Fruit fly (Drosophila melanogaster) whole organism, embryonic: ENCODE data around the gene CG13299.

Experiments used
- Antp ChIP-seq: fragments of 200-800 bp; sonication (Bioruptor generic); optimal IDR thresholded peaks from 3 replicates; lab custom pipeline; 2016; ENCODE audit warnings: missing biosample characterization, missing genetic modification characterization
- Bgb ChIP-seq: fragments of 200-800 bp; sonication (Bioruptor generic); IDR thresholded peaks from 2 replicates; pipeline ENCODE4 v1.3.6; 2022; ENCODE audit warnings: missing biosample characterization, missing genetic modification characterization; ENCODE audit not compliant: partially characterized antibody
- CG12219 ChIP-seq: fragments of 200-800 bp; sonication (Bioruptor generic); optimal IDR thresholded peaks from 3 replicates; lab custom pipeline; 2018; ENCODE audit warnings: missing biosample characterization, mild to moderate bottlenecking, missing genetic modification characterization
- CG13775 ChIP-seq: fragments of 200-800 bp; sonication (Bioruptor generic); optimal IDR thresholded peaks from 3 replicates; lab custom pipeline; 2017; ENCODE audit warnings: missing biosample characterization, mild to moderate bottlenecking, missing genetic modification characterization
- CG15073 ChIP-seq: fragments of 200-800 bp; sonication (Bioruptor generic); optimal IDR thresholded peaks from 2 replicates; lab custom pipeline; 2016; ENCODE audit warnings: missing biosample characterization, missing genetic modification characterization
- CG17186 ChIP-seq: fragments of 200-800 bp; sonication (Bioruptor generic); optimal IDR thresholded peaks from 3 replicates; lab custom pipeline; 2017; ENCODE audit warnings: missing biosample characterization, missing genetic modification reagents, missing genetic modification characterization
- CG17829 ChIP-seq: fragments of 200-800 bp; optimal IDR thresholded peaks from 2 replicates; lab custom pipeline; 2019; ENCODE audit warnings: missing biosample characterization, mild to moderate bottlenecking, missing genetic modification characterization, moderate library complexity
- CG31224 ChIP-seq: fragments of 200-800 bp; sonication (Bioruptor generic); IDR thresholded peaks from 2 replicates; pipeline ENCODE4 v1.3.6; 2022; ENCODE audit warnings: missing biosample characterization, missing genetic modification characterization
- CG31365 ChIP-seq: fragments of 200-800 bp; sonication (Bioruptor generic); optimal IDR thresholded peaks from 2 replicates; lab custom pipeline; 2018; ENCODE audit warnings: missing biosample characterization, mild to moderate bottlenecking, missing genetic modification characterization
- CG32532 ChIP-seq: fragments of 200-800 bp; sonication (Bioruptor generic); IDR thresholded peaks from 2 replicates; pipeline ENCODE4 v1.3.6; 2022; ENCODE audit warnings: missing biosample characterization, missing genetic modification characterization
- CG33557 ChIP-seq: fragments of 200-800 bp; sonication (Bioruptor generic); optimal IDR thresholded peaks from 2 replicates; lab custom pipeline; 2019; ENCODE audit warnings: missing biosample characterization, mild to moderate bottlenecking, missing genetic modification characterization, moderate library complexity
- CG6272 ChIP-seq: fragments of 200-800 bp; sonication (Bioruptor generic); IDR thresholded peaks from 2 replicates; pipeline ENCODE4 v1.3.6; 2022; ENCODE audit warnings: missing biosample characterization, missing genetic modification characterization
- CG6854 ChIP-seq: fragments of 200-800 bp; sonication (Bioruptor generic); optimal IDR thresholded peaks from 3 replicates; lab custom pipeline; 2017; ENCODE audit warnings: missing biosample characterization, mild to moderate bottlenecking, missing genetic modification characterization
- CG7745 ChIP-seq: fragments of 200-800 bp; sonication (Bioruptor generic); optimal IDR thresholded peaks from 2 replicates; lab custom pipeline; 2018; ENCODE audit warnings: missing biosample characterization, mild to moderate bottlenecking, missing genetic modification characterization, moderate library complexity
- D19B ChIP-seq: fragments of 200-800 bp; sonication (Bioruptor generic); optimal IDR thresholded peaks from 2 replicates; lab custom pipeline; 2017; ENCODE audit warnings: missing biosample characterization, mild to moderate bottlenecking, missing genetic modification characterization
- HmgZ ChIP-seq: fragments of 200-800 bp; sonication (Bioruptor generic); optimal IDR thresholded peaks from 2 replicates; lab custom pipeline; 2018; ENCODE audit warnings: missing biosample characterization, mild to moderate bottlenecking, missing genetic modification characterization
- Hmr ChIP-seq: fragments of 200-800 bp; sonication (Bioruptor generic); optimal IDR thresholded peaks from 3 replicates; lab custom pipeline; 2017; ENCODE audit warnings: mild to moderate bottlenecking, missing biosample characterization, missing genetic modification reagents, missing genetic modification characterization
- Hmx ChIP-seq: fragments of 200-800 bp; sonication (Bioruptor generic); optimal IDR thresholded peaks from 2 replicates; lab custom pipeline; 2016; ENCODE audit warnings: missing biosample characterization, missing genetic modification characterization
- Hr78 ChIP-seq, 2 experiments: fragments of 200-800 bp in 1 of 2; fragments of >200 bp in 1 of 2; sonication (Bioruptor generic) in 1 of 2; optimal IDR thresholded peaks; 2 replicates each; lab custom pipeline; 2017 to 2019; ENCODE audit warnings: missing biosample characterization in 2 of 2, missing genetic modification characterization in 2 of 2, mild to moderate bottlenecking in 1 of 2, moderate library complexity in 1 of 2
- Jarid2 ChIP-seq: fragments of 200-800 bp; sonication (Bioruptor generic); optimal IDR thresholded peaks from 3 replicates; lab custom pipeline; 2017; ENCODE audit warnings: mild to moderate bottlenecking, missing biosample characterization, missing genetic modification reagents, missing genetic modification characterization
- Max ChIP-seq: fragments of 200-800 bp; sonication (Bioruptor generic); optimal IDR thresholded peaks from 2 replicates; lab custom pipeline; 2016; ENCODE audit warnings: missing biosample characterization, mild to moderate bottlenecking, missing genetic modification characterization
- NFAT ChIP-seq: fragments of 200-800 bp; sonication (Bioruptor generic); IDR thresholded peaks from 2 replicates; pipeline ENCODE4 v1.3.6; 2022; ENCODE audit warnings: missing biosample characterization, missing genetic modification characterization
- Nf-YB ChIP-seq: fragments of 200-800 bp; sonication (Bioruptor generic); optimal IDR thresholded peaks from 3 replicates; lab custom pipeline; 2019; ENCODE audit warnings: missing biosample characterization, mild to moderate bottlenecking, missing genetic modification characterization, moderate library complexity
- Pdp1 ChIP-seq, 2 experiments: fragments of 200-800 bp; sonication (Bioruptor generic); optimal IDR thresholded peaks; 3 replicates each; lab custom pipeline; 2016; ENCODE audit warnings: missing biosample characterization in 2 of 2, missing genetic modification characterization in 2 of 2, mild to moderate bottlenecking in 1 of 2, moderate library complexity in 1 of 2
- Rx ChIP-seq: fragments of 200-800 bp; sonication (Bioruptor generic); IDR thresholded peaks from 2 replicates; pipeline ENCODE4 v1.3.6; 2022; ENCODE audit warnings: missing biosample characterization, missing genetic modification characterization
- Sry-δ ChIP-seq: fragments of 200-800 bp; sonication (Bioruptor generic); optimal IDR thresholded peaks from 2 replicates; lab custom pipeline; 2016; ENCODE audit warnings: missing biosample characterization, missing genetic modification characterization
- Stat92E ChIP-seq, 3 experiments: fragments of >200 bp in 2 of 3; fragments of 200-800 bp in 1 of 3; sonication (Bioruptor generic) in 1 of 3; optimal IDR thresholded peaks; 2 replicates each; lab custom pipeline; 2017 to 2019; ENCODE audit warnings: missing biosample characterization in 3 of 3, missing genetic modification characterization in 3 of 3, mild to moderate bottlenecking in 1 of 3, moderate library complexity in 1 of 3
- Tbp ChIP-seq: fragments of >200 bp; optimal IDR thresholded peaks from 2 replicates; lab custom pipeline; 2018; ENCODE audit warnings: missing biosample characterization, missing genetic modification characterization
- Xrp1 ChIP-seq: fragments of 200-800 bp; sonication (Bioruptor generic); IDR thresholded peaks from 2 replicates; pipeline ENCODE4 v1.3.6; 2022; ENCODE audit warnings: missing biosample characterization, missing genetic modification characterization
- aop ChIP-seq: fragments of 200-800 bp; sonication (Bioruptor generic); IDR thresholded peaks from 2 replicates; pipeline ENCODE4 v1.3.6; 2022; ENCODE audit warnings: missing biosample characterization, missing genetic modification characterization
- ato ChIP-seq: fragments of 200-800 bp; sonication (Bioruptor generic); IDR thresholded peaks from 2 replicates; pipeline ENCODE4 v1.3.6; 2022; ENCODE audit warnings: missing biosample characterization, missing genetic modification characterization; ENCODE audit not compliant: partially characterized antibody
- crc ChIP-seq: fragments of 200-800 bp; sonication (Bioruptor generic); optimal IDR thresholded peaks from 2 replicates; lab custom pipeline; 2016; ENCODE audit warnings: missing biosample characterization, missing genetic modification characterization
- crp ChIP-seq, 2 experiments: fragments of 200-800 bp; sonication (Bioruptor generic); optimal IDR thresholded peaks; 2 replicates in 1 of 2; 3 replicates in 1 of 2; lab custom pipeline; 2017; ENCODE audit warnings: missing biosample characterization in 2 of 2, missing genetic modification characterization in 2 of 2, mild to moderate bottlenecking in 1 of 2, moderate library complexity in 1 of 2
- dimm ChIP-seq: fragments of 200-800 bp; sonication (Bioruptor generic); IDR thresholded peaks from 2 replicates; pipeline ENCODE4 v1.3.6; 2022; ENCODE audit warnings: missing biosample characterization, missing genetic modification characterization
- ftz-f1 ChIP-seq: fragments of 200-800 bp; sonication (Bioruptor generic); optimal IDR thresholded peaks from 2 replicates; lab custom pipeline; 2016; ENCODE audit warnings: missing biosample characterization, missing genetic modification characterization
- gsb ChIP-seq: fragments of 200-800 bp; sonication (Bioruptor generic); IDR thresholded peaks from 2 replicates; pipeline ENCODE4 v1.3.6; 2022; ENCODE audit warnings: missing biosample characterization, missing genetic modification characterization
- ind ChIP-seq: fragments of 200-800 bp; sonication (Bioruptor generic); optimal IDR thresholded peaks from 3 replicates; lab custom pipeline; 2016; ENCODE audit warnings: missing biosample characterization, missing genetic modification characterization
- inv ChIP-seq: fragments of 200-800 bp; sonication (Bioruptor generic); IDR thresholded peaks from 2 replicates; pipeline ENCODE4 v1.3.6; 2022; ENCODE audit warnings: missing biosample characterization, missing genetic modification characterization; ENCODE audit not compliant: partially characterized antibody
- jumu ChIP-seq: fragments of 200-800 bp; sonication (Bioruptor generic); optimal IDR thresholded peaks from 3 replicates; lab custom pipeline; 2016; ENCODE audit warnings: missing biosample characterization, missing genetic modification characterization
- kay ChIP-seq: fragments of 200-800 bp; sonication (Bioruptor generic); optimal IDR thresholded peaks from 2 replicates; lab custom pipeline; 2016; ENCODE audit warnings: missing biosample characterization, missing genetic modification characterization
- mld ChIP-seq: fragments of 200-800 bp; sonication (Bioruptor generic); IDR thresholded peaks from 3 replicates; pipeline ENCODE4 v1.3.6; 2022; ENCODE audit warnings: missing biosample characterization, missing genetic modification characterization; ENCODE audit not compliant: partially characterized antibody
- otp ChIP-seq: fragments of 200-800 bp; sonication (Bioruptor generic); IDR thresholded peaks from 3 replicates; pipeline ENCODE4, ENCODE4 v1.3.6; 2022; ENCODE audit warnings: missing biosample characterization, missing genetic modification characterization
- pros ChIP-seq: fragments of 200-800 bp; sonication (Bioruptor generic); optimal IDR thresholded peaks from 3 replicates; lab custom pipeline; 2019; ENCODE audit warnings: missing biosample characterization, mild to moderate bottlenecking, missing genetic modification characterization, moderate library complexity
- sd ChIP-seq: fragments of 200-800 bp; sonication (Bioruptor generic); optimal IDR thresholded peaks from 3 replicates; lab custom pipeline; 2018; ENCODE audit warnings: missing biosample characterization, mild to moderate bottlenecking, missing genetic modification characterization, moderate library complexity
- sima ChIP-seq: fragments of 200-800 bp; sonication (Bioruptor generic); optimal IDR thresholded peaks from 2 replicates; lab custom pipeline; 2016; ENCODE audit warnings: missing biosample characterization, missing genetic modification characterization
- toy ChIP-seq: fragments of 200-800 bp; sonication (Bioruptor generic); IDR thresholded peaks from 2 replicates; pipeline ENCODE4 v1.3.6; 2022; ENCODE audit warnings: missing biosample characterization, missing genetic modification characterization
- usp ChIP-seq: fragments of >200 bp; optimal IDR thresholded peaks from 2 replicates; lab custom pipeline; 2017; ENCODE audit warnings: missing biosample characterization, missing genetic modification characterization
- z ChIP-seq: fragments of 200-800 bp; sonication (Bioruptor generic); IDR thresholded peaks from 3 replicates; pipeline ENCODE4 v1.3.6; 2022; ENCODE audit warnings: missing biosample characterization, missing genetic modification characterization

The CG13299 gene

dm6 chr3L:6256408-6257188 is 24.4 kb upstream of the CG13299 start, which contains the start of gene Best2 (continued):
- peak; percentile 61 for TF ChIP-seq crc (GFP tag; lab: Kevin White, UChicago)
- TF ChIP-seq NFAT (GFP tag; lab: Robert Waterston, UW), result peak; percentile 83
- no peak for TF ChIP-seq aop (GFP tag; lab: Robert Waterston, UW)
- TF ChIP-seq jumu (GFP tag; lab: Kevin White, UChicago), result peak; percentile 54
- TF ChIP-seq D19B (GFP tag; lab: Kevin White, UChicago), result peak; percentile 64
- peak; percentile 22 for TF ChIP-seq Sry-δ (GFP tag; lab: Kevin White, UChicago)
- TF ChIP-seq mld (GFP tag; lab: Robert Waterston, UW), result no peak
- TF ChIP-seq CG6272 (GFP tag; lab: Robert Waterston, UW), result peak; percentile 94
- peak; percentile 9 for TF ChIP-seq sima (GFP tag; lab: Kevin White, UChicago)
- peak in 1 of 3 experiments; percentile 7 for TF ChIP-seq Stat92E (GFP tag; optimal IDR thresholded peaks at IDR 0.05; lab: Kevin White, UChicago)
- peak; percentile 69 for TF ChIP-seq Nf-YB (GFP tag; lab: Kevin White, UChicago)
- peak; percentile 90 for TF ChIP-seq gsb
- peak; percentile 89 for TF ChIP-seq CG31224 (GFP tag; lab: Robert Waterston, UW)
- no peak for TF ChIP-seq Tbp (GFP tag; lab: Kevin White, UChicago)
- peak; percentile 94 for TF ChIP-seq CG32532 (GFP tag; lab: Robert Waterston, UW)
- TF ChIP-seq CG33557 (GFP tag; lab: Kevin White, UChicago), result peak; percentile 82
- no peak; the same call in 2 of the 3 replicates for TF ChIP-seq z (GFP tag; lab: Robert Waterston, UW)
- peak; percentile 70 for TF ChIP-seq Jarid2
- no peak for TF ChIP-seq usp (GFP tag; lab: Kevin White, UChicago)
- TF ChIP-seq Pdp1 (GFP tag; optimal IDR thresholded peaks at IDR 0.05; lab: Kevin White, UChicago), result peak; percentile 70 to 73
- TF ChIP-seq CG17186 (GFP tag; lab: Kevin White, UChicago), result no peak
- peak; percentile 58 for TF ChIP-seq Antp
- TF ChIP-seq dimm (GFP tag; lab: Robert Waterston, UW), result peak; percentile 64
- peak; percentile 85 for TF ChIP-seq ind (GFP tag; lab: Kevin White, UChicago)
- peak; percentile 79 for TF ChIP-seq kay
- peak; percentile 80 for TF ChIP-seq CG13775 (GFP tag; lab: Kevin White, UChicago)
- TF ChIP-seq HmgZ (tag; lab: Kevin White, UChicago), result peak; percentile 70
- peak; percentile 58 for TF ChIP-seq CG12219
- peak; percentile 83; the same call in 1 of the 2 replicates for TF ChIP-seq toy (GFP tag; lab: Robert Waterston, UW)
- TF ChIP-seq crp (GFP tag; optimal IDR thresholded peaks at IDR 0.05; lab: Kevin White, UChicago), result peak in 1 of 2 experiments; percentile 58
- TF ChIP-seq ato (GFP tag; lab: Robert Waterston, UW), result no peak
- TF ChIP-seq Hmx, result peak; percentile 57
- TF ChIP-seq Max (GFP tag; lab: Kevin White, UChicago), result peak; percentile 67
- peak; percentile 22; the same call in 1 of the 2 replicates for TF ChIP-seq Bgb (GFP tag; lab: Robert Waterston, UW)
- peak; percentile 88 for TF ChIP-seq otp (GFP tag; lab: Robert Waterston, UW)
- TF ChIP-seq ftz-f1 (GFP tag; lab: Kevin White, UChicago), result no peak
- TF ChIP-seq pros (GFP tag; lab: Kevin White, UChicago), result peak; percentile 75
- TF ChIP-seq sd (tag; lab: Kevin White, UChicago), result peak; percentile 55
- TF ChIP-seq CG31365 (tag; lab: Kevin White, UChicago), result no peak
- no peak for TF ChIP-seq CG7745 (tag; lab: Kevin White, UChicago)
- TF ChIP-seq inv (GFP tag; lab: Robert Waterston, UW), result no peak
- peak; percentile 36 for TF ChIP-seq CG15073 (GFP tag; lab: Kevin White, UChicago)
- TF ChIP-seq Hmr (GFP tag; lab: Kevin White, UChicago), result peak; percentile 84
- TF ChIP-seq CG6854 (GFP tag; lab: Kevin White, UChicago), result peak; percentile 68
- TF ChIP-seq Hr78 (GFP tag; optimal IDR thresholded peaks at IDR 0.05; lab: Kevin White, UChicago), result peak in 1 of 2 experiments; percentile 91
- peak; percentile 95 for TF ChIP-seq Xrp1 (GFP tag; lab: Robert Waterston, UW)
- TF ChIP-seq CG17829, result peak; percentile 90
- peak; percentile 63; the same call in 1 of the 2 replicates for TF ChIP-seq Rx
